Worm (Caenorhabditis elegans) whole organism, L3 larva: Measurements from ENCODE around the gene hlh-4.

Experiments used
- aly-2 ChIP-seq: fragments of 150-350 bp; optimal IDR thresholded peaks from 2 replicates; lab custom pipeline; 2014; ENCODE audit warnings: missing biosample characterization, missing genetic modification characterization
- ama-1 ChIP-seq: fragments of 150-350 bp; optimal IDR thresholded peaks from 2 replicates; lab custom pipeline; 2018
- ceh-16 ChIP-seq: sonication (generic microtip); optimal IDR thresholded peaks from 2 replicates; lab custom pipeline; 2017; ENCODE audit warnings: missing biosample characterization, missing genetic modification characterization
- egl-5 ChIP-seq: fragments of 150-350 bp; optimal IDR thresholded peaks from 2 replicates; lab custom pipeline; 2017; ENCODE audit warnings: missing biosample characterization, missing genetic modification reagents, missing genetic modification characterization, inconsistent platforms
- elt-1 ChIP-seq: fragments of 150-350 bp; optimal IDR thresholded peaks from 2 replicates; lab custom pipeline; 2014; ENCODE audit warnings: missing biosample characterization, missing genetic modification characterization
- elt-2 ChIP-seq: sonication (generic microtip); optimal IDR thresholded peaks from 2 replicates; lab custom pipeline; 2016; ENCODE audit warnings: missing genetic modification reagents, mild to moderate bottlenecking, missing genetic modification characterization, missing compliant biosample characterization
- elt-3 ChIP-seq, 3 experiments: fragments of 150-350 bp in 1 of 3; sonication (generic microtip) in 2 of 3; optimal IDR thresholded peaks; 2 replicates in 2 of 3; 4 replicates in 1 of 3; lab custom pipeline; 2014 to 2017; ENCODE audit warnings: missing biosample characterization in 3 of 3, missing genetic modification characterization in 3 of 3
- fkh-10 ChIP-seq: sonication (generic microtip); optimal IDR thresholded peaks from 2 replicates; lab custom pipeline; 2017; ENCODE audit warnings: missing biosample characterization, missing genetic modification reagents, missing genetic modification characterization
- fkh-2 ChIP-seq: fragments of 150-350 bp; optimal IDR thresholded peaks from 2 replicates; lab custom pipeline; 2014; ENCODE audit warnings: missing biosample characterization, missing genetic modification reagents, missing genetic modification characterization
- fos-1 ChIP-seq: fragments of 150-350 bp; optimal IDR thresholded peaks from 2 replicates; lab custom pipeline; 2014; ENCODE audit warnings: missing biosample characterization, missing genetic modification characterization
- jun-1 ChIP-seq: fragments of 150-350 bp; optimal IDR thresholded peaks from 2 replicates; lab custom pipeline; 2014; ENCODE audit warnings: missing biosample characterization, missing genetic modification reagents, missing genetic modification characterization
- lin-15B ChIP-seq: fragments of 150-350 bp; optimal IDR thresholded peaks from 2 replicates; lab custom pipeline; 2014; ENCODE audit warnings: missing biosample characterization, missing genetic modification characterization
- lin-39 ChIP-seq: fragments of 150-350 bp; optimal IDR thresholded peaks from 2 replicates; lab custom pipeline; 2018; ENCODE audit warnings: missing biosample characterization, missing genetic modification reagents, missing genetic modification characterization
- mdl-1 ChIP-seq: fragments of 150-350 bp; optimal IDR thresholded peaks from 2 replicates; lab custom pipeline; 2014; ENCODE audit warnings: missing biosample characterization, missing genetic modification characterization
- nfya-1 ChIP-seq: sonication (generic microtip); optimal IDR thresholded peaks from 2 replicates; lab custom pipeline; 2017; ENCODE audit warnings: missing genetic modification characterization, mild to moderate bottlenecking, missing compliant biosample characterization, antibody characterized with exemption, moderate library complexity; ENCODE audit not compliant: insufficient read depth
- nhr-11 ChIP-seq: fragments of 150-350 bp; optimal IDR thresholded peaks from 2 replicates; lab custom pipeline; 2014; ENCODE audit warnings: missing biosample characterization, missing genetic modification characterization
- nhr-23 ChIP-seq: fragments of 150-350 bp; optimal IDR thresholded peaks from 2 replicates; lab custom pipeline; 2014; ENCODE audit warnings: missing biosample characterization, missing genetic modification reagents, missing genetic modification characterization
- nhr-237 ChIP-seq: fragments of 150-350 bp; optimal IDR thresholded peaks from 2 replicates; lab custom pipeline; 2014; ENCODE audit warnings: missing biosample characterization, missing genetic modification characterization
- nhr-25 ChIP-seq: sonication (generic microtip); optimal IDR thresholded peaks from 2 replicates; lab custom pipeline; 2017; ENCODE audit warnings: missing biosample characterization, missing genetic modification characterization
- nhr-28 ChIP-seq: fragments of 150-350 bp; optimal IDR thresholded peaks from 2 replicates; lab custom pipeline; 2014; ENCODE audit warnings: missing biosample characterization, missing genetic modification characterization
- nhr-67 ChIP-seq: fragments of 150-350 bp; optimal IDR thresholded peaks from 2 replicates; lab custom pipeline; 2014; ENCODE audit warnings: missing biosample characterization, missing genetic modification characterization
- nhr-77 ChIP-seq: fragments of 150-350 bp; optimal IDR thresholded peaks from 2 replicates; lab custom pipeline; 2014; ENCODE audit warnings: missing biosample characterization, missing genetic modification characterization
- pha-4 ChIP-seq: fragments of 150-350 bp; optimal IDR thresholded peaks from 2 replicates; lab custom pipeline; 2014; ENCODE audit warnings: missing biosample characterization, missing genetic modification reagents, missing genetic modification characterization
- pqm-1 ChIP-seq: fragments of 150-350 bp; optimal IDR thresholded peaks from 2 replicates; lab custom pipeline; 2017; ENCODE audit warnings: missing biosample characterization, missing genetic modification characterization, inconsistent platforms
- sea-2 ChIP-seq: fragments of 150-350 bp; sonication (generic microtip); optimal IDR thresholded peaks from 4 replicates; lab custom pipeline; 2014; ENCODE audit warnings: missing biosample characterization, missing genetic modification reagents, missing genetic modification characterization
- skn-1 ChIP-seq: fragments of 150-350 bp; optimal IDR thresholded peaks from 2 replicates; lab custom pipeline; 2014; ENCODE audit warnings: missing biosample characterization, missing genetic modification characterization
- unc-39 ChIP-seq: sonication (generic microtip); optimal IDR thresholded peaks from 4 replicates; lab custom pipeline; 2017; ENCODE audit warnings: missing biosample characterization, missing genetic modification characterization
- unc-62 ChIP-seq: fragments of 150-350 bp; sonication (generic microtip); optimal IDR thresholded peaks from 4 replicates; lab custom pipeline; 2014; ENCODE audit warnings: missing biosample characterization, missing genetic modification reagents, missing genetic modification characterization
- ztf-4 ChIP-seq: fragments of 150-350 bp; optimal IDR thresholded peaks from 2 replicates; lab custom pipeline; 2014; ENCODE audit warnings: missing biosample characterization, missing genetic modification characterization

The hlh-4 gene

ce11 chrIII:9747133-9747532 is 8.3 kb upstream of the hlh-4 start, which contains the start of the genes iff-1 and cdk-1:
iff-1 (minus strand) TSS chrIII:9747193.
cdk-1 (plus strand) TSS chrIII:9747472.
- TF ChIP-seq elt-1 (tag; lab: Kevin White, UChicago) (no peak), pha-4 (peak; percentile 69), nfya-1 (peak; percentile 73), nhr-25 (tag; lab: Kevin White, UChicago) (peak; percentile 40), skn-1 (no peak), nhr-11 (tag; lab: Kevin White, UChicago) (no peak), nhr-23 (tag; lab: Kevin White, UChicago) (peak; percentile 2), unc-62 (GFP tag; lab: Kevin White, UChicago) (no peak), unc-39 (tag; lab: Kevin White, UChicago) (no peak), lin-15B (tag; lab: Kevin White, UChicago) (peak; percentile 65), nhr-237 (no peak), mdl-1 (tag; lab: Kevin White, UChicago) (no peak), pqm-1 (no peak), fos-1 (no peak), nhr-28 (tag; lab: Kevin White, UChicago) (no peak), ztf-4 (tag; lab: Kevin White, UChicago) (no peak)
- TF ChIP-seq, all 47 proteins: peak for 5

ce11 chrIII:9746665-9747064 is 7.8 kb upstream of the hlh-4 start:
- no peak for TF ChIP-seq nhr-67 (tag; lab: Kevin White, UChicago)

ce11 chrIII:9745333-9745897 is 6.6 kb upstream of the hlh-4 start:
- peak; percentile 43 for TF ChIP-seq egl-5 (tag; lab: Kevin White, UChicago)
- TF ChIP-seq sea-2 (GFP tag; lab: Kevin White, UChicago): no peak

ce11 chrIII:9744525-9744924 is 5.7 kb upstream of the hlh-4 start:
- no peak for TF ChIP-seq fkh-2
- no peak for TF ChIP-seq nhr-25 (tag; lab: Kevin White, UChicago)
- TF ChIP-seq elt-2 (tag; lab: Kevin White, UChicago): no peak
- peak; percentile 31 for TF ChIP-seq nfya-1
- TF ChIP-seq ama-1 (lab: Kevin White, UChicago): no peak
- TF ChIP-seq elt-3 (tag; optimal IDR thresholded peaks at IDR 0.05; lab: Kevin White, UChicago): no peak
- TF ChIP-seq mdl-1 (tag; lab: Kevin White, UChicago): no peak
- TF ChIP-seq fkh-10 (GFP tag; lab: Kevin White, UChicago): no peak

- no peak for TF ChIP-seq lin-39 (tag; lab: Kevin White, UChicago)
- no peak for TF ChIP-seq ceh-16 (tag; lab: Kevin White, UChicago)
- no peak for TF ChIP-seq nhr-77 (tag; lab: Kevin White, UChicago)
Measured at ce11 chrIII:9743239-9743638, 4.4 kb upstream of the hlh-4 start, which contains the start of gene T05G5.1. T05G5.1 (minus strand) TSS chrIII:9743339.

- TF ChIP-seq elt-3 (tag; optimal IDR thresholded peaks at IDR 0.05; lab: Kevin White, UChicago) (no peak), nfya-1 (peak; percentile 4)
Measured at ce11 chrIII:9741985-9742384, 3.1 kb upstream of the hlh-4 start.

ce11 chrIII:9740663-9741062 is 1.8 kb upstream of the hlh-4 start:
- TF ChIP-seq nfya-1: peak; percentile 87
- TF ChIP-seq jun-1 (tag; lab: Kevin White, UChicago): no peak

ce11 chrIII:9735857-9736256 is 3.0 kb downstream of the hlh-4 start, which contains the start of gene dao-6:
dao-6 (minus strand) TSS chrIII:9736201.
- TF ChIP-seq pha-4 (peak; percentile 97), fkh-2 (no peak), nfya-1 (no peak), aly-2 (no peak), nhr-77 (tag; lab: Kevin White, UChicago) (no peak)
